Fruit fly (Drosophila melanogaster) whole organism: ENCODE data around the gene flr.

Source experiments
- CG8478 ChIP-seq: fragments of >200 bp; optimal IDR thresholded peaks from 2 replicates; lab custom pipeline; 2018; ENCODE audit warnings: inconsistent platforms
- Dll ChIP-seq: fragments of >200 bp; optimal IDR thresholded peaks from 2 replicates; lab custom pipeline; 2017
- EcR ChIP-seq, 2 experiments: fragments of >200 bp; optimal IDR thresholded peaks; 2 replicates each; lab custom pipeline; 2017; ENCODE audit warnings: missing biosample characterization in 2 of 2, missing genetic modification characterization in 2 of 2, missing genetic modification reagents in 2 of 2
- pan ChIP-seq: fragments of >200 bp; optimal IDR thresholded peaks from 2 replicates; lab custom pipeline; 2017
- psq ChIP-seq: fragments of >200 bp; optimal IDR thresholded peaks from 2 replicates; lab custom pipeline; 2017
- usp ChIP-seq: fragments of >200 bp; optimal IDR thresholded peaks from 2 replicates; lab custom pipeline; 2017; ENCODE audit warnings: missing biosample characterization, missing genetic modification characterization, mixed read lengths

DNA sequence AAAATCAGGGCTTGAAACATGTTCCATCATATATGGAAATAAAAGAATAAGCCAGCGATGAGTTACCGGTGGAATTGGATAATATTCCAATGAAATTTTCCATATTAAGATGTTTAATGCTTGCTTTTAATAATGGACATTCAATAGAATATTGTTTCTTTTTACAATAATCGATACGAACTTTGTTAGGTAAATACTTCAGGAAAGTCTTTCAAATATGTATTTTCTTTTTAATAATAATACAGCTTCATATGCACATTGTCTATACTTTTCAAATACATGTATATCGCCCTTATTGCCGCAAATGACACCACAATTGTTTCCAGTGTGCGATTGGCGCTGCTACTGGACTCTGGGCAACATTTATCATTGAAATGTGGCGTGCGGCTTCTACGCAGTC lies 5.8 kb upstream of the flr start:
- TF ChIP-seq psq (lab: Kevin White, UChicago) (no peak), usp (GFP tag; lab: Kevin White, UChicago) (no peak), CG8478 (lab: Kevin White, UChicago) (no peak), pan (no peak), Dll (lab: Kevin White, UChicago) (no peak), EcR (GFP tag; optimal IDR thresholded peaks at IDR 0.05; lab: Kevin White, UChicago) (no peak)
